Worm (Caenorhabditis elegans) whole organism, midembryonic: Measurements from ENCODE around the gene C08B6.8.
A peak's percentile ranks its signal among the peaks of the same experiment; 100 is the strongest.

Source experiments
- T22C8.4 ChIP-seq: fragments of 200-800 bp; sonication (Bioruptor generic); IDR thresholded peaks from 2 replicates; pipeline ENCODE4 v1.3.6; 2022; ENCODE audit warnings: missing genetic modification characterization, missing compliant biosample characterization
- cog-1 ChIP-seq: sonication (generic microtip); optimal IDR thresholded peaks from 2 replicates; lab custom pipeline; 2016; ENCODE audit warnings: missing genetic modification characterization, missing compliant biosample characterization
- flt-1 ChIP-seq: fragments of 200-800 bp; sonication (Bioruptor generic); IDR thresholded peaks from 2 replicates; pipeline ENCODE4 v1.3.6; 2022; ENCODE audit warnings: missing genetic modification characterization, missing compliant biosample characterization
- klf-2 ChIP-seq: fragments of 200-800 bp; sonication (Bioruptor generic); conservative IDR thresholded peaks from 2 replicates; pipeline ENCODE4 v1.3.6; 2022; ENCODE audit warnings: missing genetic modification reagents, missing genetic modification characterization, missing compliant biosample characterization
- med-1 ChIP-seq: sonication (generic microtip); optimal IDR thresholded peaks from 2 replicates; lab custom pipeline; 2017; ENCODE audit warnings: missing genetic modification characterization, mild to moderate bottlenecking, missing compliant biosample characterization, antibody characterized with exemption, missing genetic modification reagents; ENCODE audit not compliant: insufficient read depth
- ref-1 ChIP-seq: fragments of 200-800 bp; sonication (Bioruptor generic); conservative IDR thresholded peaks from 2 replicates; pipeline ENCODE4 v1.3.6; 2022; ENCODE audit warnings: missing genetic modification reagents, missing genetic modification characterization, missing compliant biosample characterization
- tab-1 ChIP-seq: fragments of 200-800 bp; sonication (Bioruptor generic); IDR thresholded peaks from 2 replicates; pipeline ENCODE4 v1.3.6; 2022; ENCODE audit warnings: missing genetic modification characterization, missing compliant biosample characterization
- ztf-23 ChIP-seq: fragments of 200-800 bp; sonication (Bioruptor generic); IDR thresholded peaks from 2 replicates; pipeline ENCODE4 v1.3.6; 2022; ENCODE audit warnings: missing genetic modification reagents, missing genetic modification characterization, missing compliant biosample characterization
- ztf-29 ChIP-seq: fragments of 200-800 bp; sonication (Bioruptor generic); IDR thresholded peaks from 2 replicates; pipeline ENCODE4 v1.3.6; 2022; ENCODE audit warnings: missing genetic modification reagents, missing genetic modification characterization, missing compliant biosample characterization

C08B6.8 gene

DNA sequence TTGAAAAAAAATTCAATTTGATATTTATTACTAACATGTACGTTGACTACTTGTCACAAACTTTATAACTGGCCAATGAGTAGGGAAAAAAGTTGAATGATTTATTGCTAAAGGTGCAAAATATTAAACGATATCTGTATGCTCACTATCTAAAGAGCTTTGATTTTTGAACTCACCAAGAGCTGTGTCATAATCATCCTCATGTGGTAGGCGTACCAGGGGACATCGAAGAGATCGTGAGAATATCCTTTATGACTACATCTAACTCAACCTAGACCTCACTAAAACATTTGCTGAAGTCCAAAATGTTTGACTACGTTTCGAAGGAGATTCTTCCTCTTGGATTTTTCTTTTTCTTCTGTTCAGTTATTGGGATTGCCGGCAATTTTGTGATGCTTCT, 17.8 kb downstream of the C08B6.8 start, which contains the start of gene srsx-28:
srsx-28 (plus strand) TSS at position 301 of the 400 bp plus-strand sequence.
- TF ChIP-seq tab-1 (GFP tag; lab: Robert Waterston, UW): no peak

DNA sequence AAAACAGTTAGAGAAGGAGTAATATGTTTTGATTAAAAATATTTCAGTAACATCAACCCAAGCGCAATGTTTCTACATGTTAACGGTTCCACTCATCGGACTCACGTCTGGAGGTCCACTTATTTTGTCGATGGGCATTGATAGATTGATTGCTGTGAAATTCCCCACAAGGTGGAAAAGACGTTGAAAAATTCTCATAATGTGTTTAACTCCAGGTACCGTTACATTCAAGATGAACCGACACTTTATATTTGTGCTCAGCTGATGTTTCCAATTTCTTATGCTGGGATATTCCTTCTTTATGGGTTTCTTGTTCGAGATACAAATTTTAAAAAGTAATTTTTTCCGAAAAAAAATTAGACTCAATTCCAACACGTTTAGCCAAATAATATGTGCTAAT, 18.6 kb downstream of the C08B6.8 start:
- TF ChIP-seq ztf-29 (GFP tag; lab: Robert Waterston, UW): no peak
- no peak for TF ChIP-seq klf-2
- TF ChIP-seq ref-1 (GFP tag; lab: Robert Waterston, UW): no peak
- TF ChIP-seq T22C8.4 (GFP tag; lab: Robert Waterston, UW): no peak
- no peak for TF ChIP-seq ztf-23
- no peak for TF ChIP-seq med-1 (GFP tag; lab: Kevin White, UChicago)
- no peak for TF ChIP-seq flt-1 (GFP tag; lab: Robert Waterston, UW)
- TF ChIP-seq tab-1 (GFP tag; lab: Robert Waterston, UW): no peak
- TF ChIP-seq cog-1 (tag; lab: Kevin White, UChicago): no peak

DNA sequence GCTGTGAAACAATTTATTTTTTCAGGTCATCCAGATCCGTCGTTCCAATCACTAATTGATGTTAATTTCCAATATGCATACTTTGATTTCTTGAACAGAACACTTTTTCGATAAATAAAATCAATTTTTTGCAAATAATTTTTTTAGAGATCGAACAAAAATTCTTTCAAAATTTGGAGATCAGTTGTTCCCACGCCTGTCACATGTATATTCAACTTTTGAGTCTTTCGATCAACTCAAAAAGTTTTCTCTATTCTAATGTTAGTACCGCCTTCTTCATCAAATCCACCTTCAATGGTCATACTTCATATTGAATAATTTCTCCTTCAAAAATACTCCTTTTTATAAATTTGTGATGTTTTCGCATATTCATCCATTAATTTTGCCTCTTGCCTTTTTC, 20.3 kb downstream of the C08B6.8 start, which contains the start of gene srsx-29:
srsx-29 (plus strand) TSS at position 301 of the 400 bp plus-strand sequence.
- TF ChIP-seq tab-1 (GFP tag; lab: Robert Waterston, UW): no peak

DNA sequence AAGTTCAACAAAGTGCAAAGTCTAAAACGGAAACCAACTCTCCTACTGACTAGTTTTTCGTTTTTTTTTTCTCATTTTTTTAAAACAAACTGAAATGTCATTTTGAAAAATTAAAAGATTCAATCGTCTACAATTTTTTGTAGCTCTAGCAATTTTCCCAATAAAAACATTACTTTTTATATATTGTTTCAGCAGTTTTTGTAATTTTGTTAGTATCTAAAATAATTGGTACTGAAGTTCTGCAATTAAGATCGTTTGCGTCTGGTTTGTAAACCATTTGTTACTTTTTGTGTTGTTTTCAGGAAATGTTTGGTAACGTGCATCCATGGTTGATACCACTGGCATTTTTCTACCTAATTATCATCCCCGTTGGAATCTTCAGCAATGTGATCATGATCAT, 24.1 kb downstream of the C08B6.8 start, which contains the start of gene srsx-30:
srsx-30 (plus strand) TSS at position 301 of the 400 bp plus-strand sequence.
- no peak for TF ChIP-seq ref-1 (GFP tag; lab: Robert Waterston, UW)
- TF ChIP-seq T22C8.4 (GFP tag; lab: Robert Waterston, UW): no peak
- no peak for TF ChIP-seq ztf-29 (GFP tag; lab: Robert Waterston, UW)
- no peak for TF ChIP-seq klf-2
- TF ChIP-seq tab-1 (GFP tag; lab: Robert Waterston, UW): no peak
- TF ChIP-seq ztf-23: no peak
- TF ChIP-seq flt-1 (GFP tag; lab: Robert Waterston, UW): no peak
- no peak for TF ChIP-seq med-1 (GFP tag; lab: Kevin White, UChicago)
- TF ChIP-seq cog-1 (tag; lab: Kevin White, UChicago): no peak

DNA sequence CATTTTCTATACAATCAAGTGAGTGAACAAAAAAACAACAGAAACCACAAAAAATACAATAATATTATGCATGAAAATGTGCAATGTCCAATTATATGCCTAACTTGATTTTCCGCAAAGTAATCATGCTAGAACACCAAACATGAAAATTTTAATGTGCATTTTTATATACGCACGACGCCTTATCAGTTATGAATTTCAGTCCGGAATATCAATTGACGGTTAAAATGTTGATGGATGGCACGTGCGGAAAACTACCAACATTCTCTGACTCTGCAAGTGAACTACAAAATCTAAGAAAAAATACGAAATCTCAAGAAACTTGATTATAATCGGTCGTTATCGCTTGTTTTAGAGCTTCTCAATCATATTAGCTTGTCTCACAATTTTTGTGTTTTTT, 25.5 kb downstream of the C08B6.8 start:
- TF ChIP-seq cog-1 (tag; lab: Kevin White, UChicago) (no peak), T22C8.4 (GFP tag; lab: Robert Waterston, UW) (no peak), klf-2 (no peak), tab-1 (GFP tag; lab: Robert Waterston, UW) (no peak), med-1 (GFP tag; lab: Kevin White, UChicago) (no peak), ztf-29 (GFP tag; lab: Robert Waterston, UW) (no peak)

DNA sequence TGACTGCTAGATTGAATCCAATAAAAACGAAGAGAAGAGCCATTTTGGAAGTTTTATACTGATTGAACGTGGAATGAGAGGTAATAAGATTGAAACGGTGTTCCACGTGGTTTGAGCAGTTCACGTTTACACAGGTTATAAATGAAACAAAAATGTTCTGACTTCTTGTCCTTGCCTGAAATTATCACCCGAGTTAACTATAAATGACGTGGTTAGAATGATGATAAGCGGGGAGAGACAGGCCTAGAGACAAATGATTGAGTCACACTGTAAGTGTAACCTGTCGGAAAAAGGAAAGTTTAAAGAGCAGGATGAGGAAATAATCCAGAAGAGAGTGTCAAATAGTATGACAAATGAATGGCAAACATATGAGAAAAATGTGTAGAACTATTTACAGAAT, 26.5 kb downstream of the C08B6.8 start, which contains the start of gene C51E3.10:
C51E3.10 (minus strand) TSS at position 181 of the 400 bp plus-strand sequence.
- TF ChIP-seq tab-1 (GFP tag; lab: Robert Waterston, UW): no peak
- TF ChIP-seq T22C8.4 (GFP tag; lab: Robert Waterston, UW): no peak
- no peak for TF ChIP-seq ztf-29 (GFP tag; lab: Robert Waterston, UW)
- TF ChIP-seq ref-1 (GFP tag; lab: Robert Waterston, UW): no peak
- TF ChIP-seq klf-2: no peak
- no peak for TF ChIP-seq flt-1 (GFP tag; lab: Robert Waterston, UW)
- no peak for TF ChIP-seq cog-1 (tag; lab: Kevin White, UChicago)

DNA sequence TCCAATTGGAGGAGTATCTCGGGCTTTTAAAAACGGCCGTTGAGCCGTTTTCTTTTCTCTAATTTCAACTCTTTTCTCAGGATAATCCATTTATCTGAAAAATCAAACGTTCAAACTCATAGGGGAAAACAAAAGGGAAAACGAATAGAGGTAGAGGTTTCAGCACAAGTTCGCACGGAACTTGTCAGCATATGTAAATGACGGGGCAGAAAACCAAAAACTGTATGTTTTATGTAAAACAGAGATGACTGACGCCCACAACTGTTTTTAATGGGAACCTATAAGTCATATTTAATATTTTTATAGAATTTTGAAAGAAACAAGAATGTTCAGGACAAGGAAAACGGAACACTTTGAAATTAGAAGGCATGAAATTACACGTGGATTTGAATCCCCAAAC, 31.9 kb downstream of the C08B6.8 start, which contains the start of gene C51E3.6:
C51E3.6 (minus strand) TSS at position 101 of the 400 bp plus-strand sequence.
- TF ChIP-seq klf-2 (no peak), T22C8.4 (GFP tag; lab: Robert Waterston, UW) (no peak), ztf-23 (no peak), med-1 (GFP tag; lab: Kevin White, UChicago) (no peak)

DNA sequence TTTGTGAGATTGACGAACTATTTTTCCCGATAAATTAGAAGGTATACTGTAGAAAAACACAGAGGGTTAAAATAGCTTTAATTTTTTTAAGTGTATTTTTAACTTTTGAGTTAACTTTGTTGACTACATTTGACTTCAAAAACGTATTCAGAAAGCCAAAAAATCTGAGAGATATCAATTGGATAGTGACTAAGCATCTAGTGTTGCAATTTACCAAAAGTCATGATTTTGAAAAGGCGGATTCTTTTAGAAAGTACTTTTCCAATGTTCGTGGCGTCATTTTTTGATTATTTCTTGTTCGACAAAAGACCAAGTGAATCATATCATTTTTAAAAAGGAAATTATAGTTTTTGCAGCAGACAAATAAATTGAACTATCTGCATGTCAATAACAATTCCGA, 34.4 kb downstream of the C08B6.8 start:
- TF ChIP-seq ztf-29 (GFP tag; lab: Robert Waterston, UW): no peak

DNA sequence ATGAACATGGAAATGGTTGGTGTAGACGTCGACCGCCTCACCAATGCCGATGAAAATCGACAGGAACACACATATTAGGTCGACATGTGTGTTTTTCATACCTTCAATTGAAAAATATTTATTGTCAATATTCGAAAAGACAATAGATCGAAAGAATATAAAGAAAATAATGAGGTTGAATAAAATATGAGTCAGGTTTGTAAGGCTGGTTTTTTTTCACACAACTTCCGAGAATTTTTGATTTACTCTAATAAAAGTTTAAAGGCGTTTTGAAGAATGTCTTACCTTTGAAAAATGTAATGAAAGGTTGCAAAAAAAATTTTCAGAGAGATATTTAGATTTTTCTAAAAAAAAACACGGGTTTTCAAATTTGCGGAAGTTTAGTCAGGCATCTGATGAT, 39.2 kb downstream of the C08B6.8 start, which contains the start of gene egl-3:
egl-3 (minus strand) TSS at position 101 of the 400 bp plus-strand sequence.
- TF ChIP-seq T22C8.4 (GFP tag; lab: Robert Waterston, UW): no peak
- no peak for TF ChIP-seq klf-2
- no peak for TF ChIP-seq ztf-23
- no peak for TF ChIP-seq ztf-29 (GFP tag; lab: Robert Waterston, UW)
- no peak for TF ChIP-seq ref-1 (GFP tag; lab: Robert Waterston, UW)
- TF ChIP-seq flt-1 (GFP tag; lab: Robert Waterston, UW): no peak
- TF ChIP-seq tab-1 (GFP tag; lab: Robert Waterston, UW): no peak
- no peak for TF ChIP-seq cog-1 (tag; lab: Kevin White, UChicago)
- TF ChIP-seq med-1 (GFP tag; lab: Kevin White, UChicago): no peak

DNA sequence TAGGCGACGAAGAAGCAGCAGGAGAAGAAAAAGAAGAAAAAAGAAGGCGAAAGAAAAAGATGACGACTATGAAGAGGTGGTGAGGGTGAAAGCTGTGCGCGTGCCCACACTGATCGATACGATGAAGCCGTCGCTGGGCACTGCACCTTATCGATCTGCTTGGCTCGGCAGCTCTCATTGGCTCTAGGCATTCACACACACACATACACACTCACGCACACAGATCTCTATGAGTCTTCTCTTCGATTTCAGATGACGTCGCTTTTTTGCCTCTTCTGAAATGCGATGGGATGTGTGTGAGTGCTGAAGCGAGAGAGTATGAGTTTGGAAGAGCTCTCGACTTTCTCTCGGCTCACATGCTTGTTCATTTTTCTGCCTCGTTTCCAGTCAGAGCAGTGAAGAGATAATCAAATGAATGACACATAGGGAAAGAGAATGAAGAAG, 40.2 kb downstream of the C08B6.8 start:
- TF ChIP-seq flt-1 (GFP tag; lab: Robert Waterston, UW) (no peak), cog-1 (tag; lab: Kevin White, UChicago) (no peak), T22C8.4 (GFP tag; lab: Robert Waterston, UW) (peak; percentile 79), ztf-23 (no peak), klf-2 (no peak), med-1 (GFP tag; lab: Kevin White, UChicago) (no peak)

DNA sequence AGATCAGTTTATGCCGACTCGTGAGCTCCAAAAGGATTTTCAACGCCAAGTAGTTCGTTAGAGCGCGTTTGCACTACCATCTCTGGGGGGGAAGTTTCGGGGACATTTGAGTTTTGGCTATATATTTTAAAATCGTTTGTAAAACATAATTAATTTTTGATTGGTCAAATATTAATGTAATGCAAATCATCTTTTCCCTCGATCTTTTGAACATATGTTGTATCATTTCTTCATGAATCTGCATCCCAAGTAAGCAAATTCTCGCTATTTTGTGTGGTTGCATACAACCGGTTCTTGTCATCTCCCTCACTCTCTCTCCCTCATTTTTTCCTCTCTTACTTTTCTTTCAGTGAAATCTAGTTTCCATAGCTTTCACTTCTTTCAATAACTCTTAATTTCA, 43.7 kb downstream of the C08B6.8 start:
- no peak for TF ChIP-seq flt-1 (GFP tag; lab: Robert Waterston, UW)
- peak; percentile 46 for TF ChIP-seq cog-1 (tag; lab: Kevin White, UChicago)
- TF ChIP-seq tab-1 (GFP tag; lab: Robert Waterston, UW): no peak
